Worm (Caenorhabditis elegans): ENCODE results near the gene csp-2.

csp-2 gene

DNA sequence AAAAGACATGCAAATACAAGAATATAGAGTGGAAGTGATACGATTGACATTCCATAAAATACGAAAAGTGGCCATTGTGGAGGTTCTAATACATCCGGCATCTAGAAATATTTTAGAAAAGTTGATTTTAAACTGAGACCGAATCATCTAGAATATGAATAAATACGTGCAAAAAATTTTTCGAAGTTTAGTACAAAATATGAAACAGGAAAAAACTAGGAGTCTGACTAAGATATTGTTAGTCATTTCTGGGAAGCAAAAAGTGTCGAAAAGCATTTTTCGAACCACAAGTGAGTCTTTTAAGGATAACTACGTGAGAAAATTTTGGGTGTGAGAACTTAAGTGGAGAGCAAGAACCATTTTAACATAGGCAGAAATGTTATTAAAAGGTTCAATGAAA is 25.4 kb upstream of the csp-2 start, which contains the start of gene srv-32:
Gene srv-32, minus strand, starts transcription at position 101 of the 400 bp plus-strand sequence.
- TF ChIP-seq ceh-82 (tag; optimal IDR thresholded peaks at IDR 0.05): no peak
- no peak for TF ChIP-seq unc-39 (tag; optimal IDR thresholded peaks at IDR 0.05)
- TF ChIP-seq snpc-4 (tag; optimal IDR thresholded peaks at IDR 0.05): no peak
- no peak for TF ChIP-seq nhr-6 (tag; optimal IDR thresholded peaks at IDR 0.05)
- no peak for TF ChIP-seq ztf-11 (tag; optimal IDR thresholded peaks at IDR 0.05)
- no peak for TF ChIP-seq lin-13 (GFP tag; optimal IDR thresholded peaks at IDR 0.05)
- TF ChIP-seq sma-9 (GFP tag; optimal IDR thresholded peaks at IDR 0.05): no peak
- TF ChIP-seq sma-9 (tag; optimal IDR thresholded peaks at IDR 0.05): no peak

DNA sequence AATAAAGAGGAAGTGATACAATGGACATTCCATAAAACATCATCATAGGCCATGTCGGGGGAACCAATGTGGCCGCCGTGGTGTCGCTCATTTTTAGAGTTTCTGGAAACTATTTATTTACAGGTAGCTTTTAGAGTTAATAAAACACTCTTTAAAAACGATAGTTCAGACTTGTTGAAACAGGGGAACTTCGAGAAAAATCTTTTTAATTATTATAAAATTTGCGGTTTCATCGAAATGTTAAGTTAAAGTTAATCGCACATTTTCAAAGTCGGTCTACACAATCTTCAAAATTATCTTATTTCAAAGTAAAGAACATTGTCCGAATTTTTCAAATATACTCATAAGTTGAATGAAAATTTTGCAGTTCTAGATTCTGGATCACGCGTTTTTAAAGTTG is 23.3 kb upstream of the csp-2 start, which contains the start of gene ops-1:
Gene ops-1, minus strand, starts transcription at position 101 of the 400 bp plus-strand sequence.
- no peak for TF ChIP-seq dmd-4 (tag; optimal IDR thresholded peaks at IDR 0.05)
- TF ChIP-seq zag-1 (tag; optimal IDR thresholded peaks at IDR 0.05): no peak

DNA sequence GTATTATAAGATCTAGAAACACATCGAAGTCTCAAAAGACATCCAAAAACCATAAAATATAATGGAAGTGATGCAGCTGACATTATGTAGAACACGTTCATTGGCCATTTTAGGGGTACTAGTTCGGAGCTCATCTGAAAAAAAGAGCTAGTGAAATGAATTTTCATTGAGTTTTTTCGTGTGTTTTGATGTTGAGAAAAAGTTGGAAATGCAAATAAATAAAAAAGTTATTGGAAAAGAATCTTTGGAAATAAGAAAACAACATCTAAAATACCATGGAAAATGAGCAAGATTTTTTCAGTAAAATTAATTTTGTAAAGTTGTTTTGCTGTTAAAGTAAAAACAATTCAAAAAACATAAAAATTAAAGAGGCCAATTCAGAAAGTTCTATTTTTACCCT is 16.8 kb upstream of the csp-2 start, which contains the start of gene srv-24:
Gene srv-24, minus strand, starts transcription at position 101 of the 400 bp plus-strand sequence.
- TF ChIP-seq nhr-77 (tag; optimal IDR thresholded peaks at IDR 0.05): no peak
- TF ChIP-seq fos-1 (tag; optimal IDR thresholded peaks at IDR 0.05): no peak
- TF ChIP-seq C34F6.9 (tag; optimal IDR thresholded peaks at IDR 0.05): no peak
- TF ChIP-seq mab-5 (tag; optimal IDR thresholded peaks at IDR 0.05): no peak
- no peak for TF ChIP-seq alr-1 (tag; optimal IDR thresholded peaks at IDR 0.05)
- TF ChIP-seq ztf-11 (tag; optimal IDR thresholded peaks at IDR 0.05): no peak
- TF ChIP-seq unc-62 (GFP tag; optimal IDR thresholded peaks at IDR 0.05): no peak
- no peak for TF ChIP-seq peb-1 (tag; optimal IDR thresholded peaks at IDR 0.05)
- no peak for TF ChIP-seq gmeb-1 (tag; optimal IDR thresholded peaks at IDR 0.05)
- no peak for TF ChIP-seq R02D3.7 (tag; optimal IDR thresholded peaks at IDR 0.05)
- no peak for TF ChIP-seq skn-1 (tag; optimal IDR thresholded peaks at IDR 0.05)

DNA sequence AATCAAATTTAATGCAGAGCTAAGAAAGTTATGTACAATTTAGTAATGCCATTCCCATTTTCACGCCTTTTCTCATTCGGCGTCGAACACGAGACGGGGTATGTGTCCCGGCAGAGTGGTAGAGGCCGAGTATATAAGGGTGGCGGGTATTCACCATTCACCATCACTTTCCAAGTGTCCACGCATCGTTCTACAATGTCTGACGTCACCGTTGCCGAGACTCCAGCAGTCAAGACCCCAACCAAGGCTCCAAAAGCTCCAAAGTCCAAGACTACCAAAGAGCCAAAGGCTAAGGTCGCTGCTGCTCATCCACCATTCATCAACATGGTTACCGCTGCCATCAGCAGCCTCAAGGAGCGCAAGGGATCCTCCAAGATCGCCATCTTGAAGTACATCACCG is 13.5 kb upstream of the csp-2 start, which contains the start of gene hil-2:
Gene hil-2, plus strand, starts transcription at position 160 of the 400 bp plus-strand sequence.
- TF ChIP-seq unc-62 (GFP tag; optimal IDR thresholded peaks at IDR 0.05): no peak
- TF ChIP-seq unc-39 (tag; optimal IDR thresholded peaks at IDR 0.05): no peak
- no peak for TF ChIP-seq ZK546.5 (tag; optimal IDR thresholded peaks at IDR 0.05)
- no peak for TF ChIP-seq nhr-10 (tag; optimal IDR thresholded peaks at IDR 0.05)
- no peak for TF ChIP-seq aly-2 (tag; optimal IDR thresholded peaks at IDR 0.05)
- TF ChIP-seq zag-1 (tag; optimal IDR thresholded peaks at IDR 0.05): no peak
- peak; percentile 21 for TF ChIP-seq unc-55 (GFP tag; optimal IDR thresholded peaks at IDR 0.05)

DNA sequence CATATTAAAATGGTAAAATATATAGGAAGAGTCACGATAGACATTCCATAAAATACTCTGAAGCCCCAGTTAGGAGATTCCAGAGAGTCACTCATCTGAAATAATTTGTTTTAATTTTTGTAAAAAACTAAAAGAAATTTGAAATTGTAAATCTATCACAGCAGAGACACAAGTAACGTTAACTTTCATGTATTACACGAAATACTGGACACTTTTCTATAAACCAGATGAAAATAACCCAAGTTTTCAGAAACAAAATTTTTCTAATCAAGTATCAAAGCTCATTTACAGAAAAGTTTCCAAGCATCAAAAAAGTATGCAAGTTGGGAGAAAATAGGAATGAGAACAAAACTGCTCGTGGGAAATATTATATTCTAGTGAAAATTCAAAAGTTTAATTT is 9.3 kb upstream of the csp-2 start, which contains the start of gene srv-27:
Gene srv-27, minus strand, starts transcription at position 101 of the 400 bp plus-strand sequence.
- TF ChIP-seq mab-5 (tag; optimal IDR thresholded peaks at IDR 0.05): no peak
- no peak for TF ChIP-seq ceh-82 (tag; optimal IDR thresholded peaks at IDR 0.05)
- TF ChIP-seq dmd-4 (tag; optimal IDR thresholded peaks at IDR 0.05): no peak
- no peak for TF ChIP-seq snpc-4 (tag; optimal IDR thresholded peaks at IDR 0.05)
- TF ChIP-seq nhr-6 (tag; optimal IDR thresholded peaks at IDR 0.05): no peak
- TF ChIP-seq skn-1 (tag; optimal IDR thresholded peaks at IDR 0.05): no peak
- TF ChIP-seq sma-3 (GFP tag; optimal IDR thresholded peaks at IDR 0.05): no peak
- no peak for TF ChIP-seq lin-13 (GFP tag; optimal IDR thresholded peaks at IDR 0.05)
- TF ChIP-seq F13H6.1 (tag; optimal IDR thresholded peaks at IDR 0.05): no peak
- TF ChIP-seq nhr-23 (tag; optimal IDR thresholded peaks at IDR 0.05): no peak
- TF ChIP-seq lin-11 (tag; optimal IDR thresholded peaks at IDR 0.05): no peak
- TF ChIP-seq ceh-16 (tag; optimal IDR thresholded peaks at IDR 0.05): no peak
- TF ChIP-seq nhr-129 (tag; optimal IDR thresholded peaks at IDR 0.05): no peak
- TF ChIP-seq nhr-21 (tag; optimal IDR thresholded peaks at IDR 0.05): no peak
- TF ChIP-seq aly-2 (tag; optimal IDR thresholded peaks at IDR 0.05): no peak
- no peak for TF ChIP-seq ztf-1 (GFP tag; conservative IDR thresholded peaks at IDR 0.05)
- TF ChIP-seq gmeb-1 (tag; optimal IDR thresholded peaks at IDR 0.05): no peak
- no peak for TF ChIP-seq nhr-10 (tag; optimal IDR thresholded peaks at IDR 0.05)
- no peak for TF ChIP-seq R02D3.7 (tag; optimal IDR thresholded peaks at IDR 0.05)

DNA sequence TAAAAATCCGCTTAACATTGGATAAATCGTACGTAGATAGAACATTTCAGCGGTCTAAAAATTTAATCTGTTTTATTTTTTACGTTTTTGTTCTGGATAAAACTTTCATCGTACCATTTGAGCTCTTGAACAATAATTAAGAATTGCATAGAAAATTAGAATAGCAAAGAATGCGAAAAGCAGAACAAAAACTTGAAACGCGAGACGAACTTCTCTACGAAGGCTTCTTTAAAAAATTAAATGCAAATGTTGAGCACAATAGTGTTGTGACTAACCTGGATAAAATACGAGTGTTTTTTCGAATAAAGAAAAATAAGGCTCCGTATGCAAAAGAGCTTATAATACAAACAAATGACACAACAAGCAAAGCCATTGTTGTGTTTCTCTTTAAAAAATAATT is 8.0 kb upstream of the csp-2 start:
- TF ChIP-seq dmd-4 (tag; optimal IDR thresholded peaks at IDR 0.05) (no peak), nhr-21 (tag; optimal IDR thresholded peaks at IDR 0.05) (no peak), gmeb-1 (tag; optimal IDR thresholded peaks at IDR 0.05) (no peak)
